Fruit fly (Drosophila melanogaster): Measurements from ENCODE around the gene CG6511.

The CG6511 gene

dm6 chr3L:8763037-8763454, 41.9 kb downstream of the CG6511 start (continued):
- TF ChIP-seq vri (GFP tag; optimal IDR thresholded peaks at IDR 0.05) (peak; percentile 67), CG16779 (tag; optimal IDR thresholded peaks at IDR 0.05) (no peak), CG6808 (GFP tag; optimal IDR thresholded peaks at IDR 0.05) (no peak), CG8119 (GFP tag; IDR thresholded peaks at IDR 0.05) (peak; percentile 47; the same call in 1 of the 3 replicates), Eip78C (GFP tag) (no peak), achi (GFP tag; optimal IDR thresholded peaks at IDR 0.05) (peak; percentile 58), CG7368 (GFP tag; optimal IDR thresholded peaks at IDR 0.05) (no peak), CG15336 (GFP tag; IDR thresholded peaks at IDR 0.05) (peak; percentile 20; the same call in 1 of the 2 replicates), Smox (GFP tag; optimal IDR thresholded peaks at IDR 0.05) (peak; percentile 61), Ets21C (GFP tag; optimal IDR thresholded peaks at IDR 0.05) (no peak), CG6163 (GFP tag; IDR thresholded peaks at IDR 0.05) (no peak)

dm6 chr3L:8763794-8764193, 42.7 kb downstream of the CG6511 start:
- no peak for TF ChIP-seq Hr38 (GFP tag; optimal IDR thresholded peaks at IDR 0.05)
- no peak for TF ChIP-seq CG8319 (GFP tag; optimal IDR thresholded peaks at IDR 0.05)
- peak; percentile 80 for TF ChIP-seq CG31627 (GFP tag; optimal IDR thresholded peaks at IDR 0.05)
- no peak for TF ChIP-seq Hr4 (GFP tag; optimal IDR thresholded peaks at IDR 0.05)
- TF ChIP-seq net (GFP tag; optimal IDR thresholded peaks at IDR 0.05): no peak
- TF ChIP-seq CG11902 (GFP tag; optimal IDR thresholded peaks at IDR 0.05): peak; percentile 34
- TF ChIP-seq CG34406 (GFP tag; optimal IDR thresholded peaks at IDR 0.05): peak; percentile 48
- TF ChIP-seq vri (GFP tag; optimal IDR thresholded peaks at IDR 0.05): no peak
- peak; percentile 77 for TF ChIP-seq Met (GFP tag; optimal IDR thresholded peaks at IDR 0.05)
- no peak for TF ChIP-seq Eip93F (GFP tag; optimal IDR thresholded peaks at IDR 0.05)
- no peak for TF ChIP-seq dac (GFP tag; optimal IDR thresholded peaks at IDR 0.05)
- TF ChIP-seq Blimp-1 (GFP tag; optimal IDR thresholded peaks at IDR 0.05): no peak
- no peak for TF ChIP-seq CG6163 (GFP tag; IDR thresholded peaks at IDR 0.05)
- TF ChIP-seq CG1621 (tag; optimal IDR thresholded peaks at IDR 0.05): no peak
- no peak for TF ChIP-seq CG16779 (tag; optimal IDR thresholded peaks at IDR 0.05)
- TF ChIP-seq Eip75B (GFP tag; optimal IDR thresholded peaks at IDR 0.05): no peak
- no peak for TF ChIP-seq fkh (GFP tag; optimal IDR thresholded peaks at IDR 0.05)
- no peak for TF ChIP-seq CG9139 (GFP tag; optimal IDR thresholded peaks at IDR 0.05)
- no peak for TF ChIP-seq CG6792 (GFP tag; optimal IDR thresholded peaks at IDR 0.05)
- no peak for TF ChIP-seq achi (GFP tag; optimal IDR thresholded peaks at IDR 0.05)
- TF ChIP-seq dsx (GFP tag; optimal IDR thresholded peaks at IDR 0.05; ENCODE audit: poor library complexity, severe bottlenecking): no peak
- peak; percentile 39 for TF ChIP-seq lz (GFP tag; optimal IDR thresholded peaks at IDR 0.05)
- TF ChIP-seq Sox14 (GFP tag; optimal IDR thresholded peaks at IDR 0.05): peak; percentile 27
- TF ChIP-seq fd85E (GFP tag; optimal IDR thresholded peaks at IDR 0.05): no peak
- peak; percentile 73 for TF ChIP-seq Hr39 (GFP tag; optimal IDR thresholded peaks at IDR 0.05)
- no peak for TF ChIP-seq CG11294 (GFP tag; IDR thresholded peaks at IDR 0.05)
- TF ChIP-seq CG10631 (GFP tag; optimal IDR thresholded peaks at IDR 0.05): no peak
- TF ChIP-seq svp (GFP tag): peak; percentile 91
- no peak for TF ChIP-seq CG6808 (GFP tag; optimal IDR thresholded peaks at IDR 0.05)
- no peak for TF ChIP-seq CG15336 (GFP tag; IDR thresholded peaks at IDR 0.05)
- TF ChIP-seq ss (GFP tag; optimal IDR thresholded peaks at IDR 0.05): no peak
- peak; percentile 27 for TF ChIP-seq OdsH (GFP tag; optimal IDR thresholded peaks at IDR 0.05)
- TF ChIP-seq Sox15 (GFP tag; optimal IDR thresholded peaks at IDR 0.05): peak; percentile 29
- peak; percentile 69 for TF ChIP-seq cyc (GFP tag; optimal IDR thresholded peaks at IDR 0.05)
- no peak for TF ChIP-seq CG11762 (GFP tag; optimal IDR thresholded peaks at IDR 0.05; ENCODE audit: insufficient read depth)
- TF ChIP-seq Smox (GFP tag; optimal IDR thresholded peaks at IDR 0.05): peak; percentile 69
- TF ChIP-seq Gug (GFP tag; IDR thresholded peaks at IDR 0.05): no peak
- no peak for TF ChIP-seq salr (GFP tag; optimal IDR thresholded peaks at IDR 0.05)
- TF ChIP-seq eg (GFP tag; IDR thresholded peaks at IDR 0.05): no peak
- peak; percentile 5 for TF ChIP-seq CG3919 (GFP tag; optimal IDR thresholded peaks at IDR 0.05)
- no peak for TF ChIP-seq CG3032 (tag; optimal IDR thresholded peaks at IDR 0.05)
- TF ChIP-seq Ets96B (tag; optimal IDR thresholded peaks at IDR 0.05): no peak
- no peak for TF ChIP-seq CG8119 (GFP tag; IDR thresholded peaks at IDR 0.05)
- peak; percentile 69 for TF ChIP-seq Eip78C (GFP tag)
- TF ChIP-seq acj6 (GFP tag; optimal IDR thresholded peaks at IDR 0.05): peak; percentile 32
- TF ChIP-seq CG8632 (GFP tag; optimal IDR thresholded peaks at IDR 0.05): peak; percentile 16
- no peak for TF ChIP-seq CG6854 (GFP tag; optimal IDR thresholded peaks at IDR 0.05)
- no peak for TF ChIP-seq Lpt (GFP tag; optimal IDR thresholded peaks at IDR 0.05)
